Comparison of ENCODE assay signal across 2 fruit fly cellular contexts in the genomic region with DNA sequence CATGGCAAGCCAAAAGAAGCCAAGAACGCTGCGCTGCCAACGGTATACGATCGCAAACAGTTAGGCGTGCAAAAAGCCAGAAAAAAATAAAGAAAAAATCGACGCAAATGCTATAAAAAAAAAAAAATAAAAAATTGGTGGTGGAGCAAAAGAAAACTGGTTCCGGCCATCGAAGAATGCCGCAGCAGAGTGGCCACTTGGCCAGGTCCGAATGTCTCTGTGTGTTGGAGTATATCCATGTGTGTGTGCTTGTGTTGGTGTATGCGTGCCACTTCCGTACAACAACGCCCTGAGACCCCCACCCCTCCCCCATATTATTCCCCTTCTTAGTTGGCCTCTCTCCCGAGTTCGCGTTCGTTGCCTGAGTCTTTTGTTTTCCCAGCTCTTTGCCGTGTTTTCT.
A peak's percentile ranks its signal among the peaks of the same experiment; 100 is the strongest.
TF ChIP-seq lines count a peak whose summit lies in the region.

No protein-coding gene starts in this region.

TF ChIP-seq in whole organism, embryonic, 481 proteins besides CTCF, POLR2A, EP300 and RAD21 (continued from another document):
- TF ChIP-seq nom (GFP tag; optimal IDR thresholded peaks at IDR 0.05; lab: Kevin White, UChicago): peak; percentile 68
- TF ChIP-seq kni (GFP tag; optimal IDR thresholded peaks at IDR 0.05; lab: Kevin White, UChicago): peak; percentile 69
- no peak for TF ChIP-seq fu2 (GFP tag; optimal IDR thresholded peaks at IDR 0.05; lab: Kevin White, UChicago)
- TF ChIP-seq aop (GFP tag; IDR thresholded peaks at IDR 0.05; lab: Robert Waterston, UW): peak; percentile 50; the same call in 1 of the 2 replicates
- no peak for TF ChIP-seq CG13123 (GFP tag; optimal IDR thresholded peaks at IDR 0.05; lab: Kevin White, UChicago)
- TF ChIP-seq al (GFP tag; IDR thresholded peaks at IDR 0.05; lab: Robert Waterston, UW): no peak
- TF ChIP-seq zen (tag; optimal IDR thresholded peaks at IDR 0.05; lab: Kevin White, UChicago): no peak
- TF ChIP-seq CG32772 (GFP tag; IDR thresholded peaks at IDR 0.05; lab: Robert Waterston, UW): no peak
- TF ChIP-seq CG18764 (GFP tag; optimal IDR thresholded peaks at IDR 0.05; lab: Kevin White, UChicago): no peak
- TF ChIP-seq twi (tag; optimal IDR thresholded peaks at IDR 0.05; lab: Kevin White, UChicago): no peak
- no peak for TF ChIP-seq wdn (GFP tag; IDR thresholded peaks at IDR 0.05; lab: Robert Waterston, UW)
- TF ChIP-seq CG3407 (GFP tag; optimal IDR thresholded peaks at IDR 0.05; lab: Kevin White, UChicago): no peak
- no peak for TF ChIP-seq mirr (GFP tag; optimal IDR thresholded peaks at IDR 0.05; lab: Kevin White, UChicago)
- TF ChIP-seq sens (GFP tag; lab: Kevin White, UChicago): no peak
- TF ChIP-seq CG16815 (GFP tag; optimal IDR thresholded peaks at IDR 0.05; lab: Kevin White, UChicago): no peak
- no peak for TF ChIP-seq CG1792 (GFP tag; optimal IDR thresholded peaks at IDR 0.05; lab: Kevin White, UChicago)
- TF ChIP-seq Sry-δ (GFP tag; optimal IDR thresholded peaks at IDR 0.05; lab: Kevin White, UChicago): no peak
- no peak for TF ChIP-seq Sin3A (optimal IDR thresholded peaks at IDR 0.05; lab: Kevin White, UChicago)
- TF ChIP-seq CG12769 (tag; optimal IDR thresholded peaks at IDR 0.05; lab: Kevin White, UChicago): peak; percentile 35
- TF ChIP-seq CG4820 (GFP tag; optimal IDR thresholded peaks at IDR 0.05; lab: Kevin White, UChicago): no peak
- TF ChIP-seq cato (GFP tag; optimal IDR thresholded peaks at IDR 0.05; lab: Kevin White, UChicago; ENCODE audit: borderline replicate concordance): no peak

TF ChIP-seq in whole organism, prepupa, 60 proteins besides CTCF, POLR2A, EP300 and RAD21 (continued from another document):
- TF ChIP-seq fd59A (GFP tag; optimal IDR thresholded peaks at IDR 0.05; lab: Kevin White, UChicago) (no peak), ss (GFP tag; optimal IDR thresholded peaks at IDR 0.05; lab: Kevin White, UChicago) (peak; percentile 49 to 91), Met (GFP tag; optimal IDR thresholded peaks at IDR 0.05; lab: Kevin White, UChicago) (peak; percentile 0), net (GFP tag; optimal IDR thresholded peaks at IDR 0.05; lab: Kevin White, UChicago) (no peak), CG6854 (GFP tag; optimal IDR thresholded peaks at IDR 0.05; lab: Kevin White, UChicago) (peak; percentile 83), Eip75B (GFP tag; optimal IDR thresholded peaks at IDR 0.05; lab: Kevin White, UChicago) (no peak), OdsH (GFP tag; optimal IDR thresholded peaks at IDR 0.05; lab: Kevin White, UChicago) (no peak), CG10631 (GFP tag; optimal IDR thresholded peaks at IDR 0.05; lab: Kevin White, UChicago) (no peak), CG6792 (GFP tag; optimal IDR thresholded peaks at IDR 0.05; lab: Kevin White, UChicago) (no peak), Gug (GFP tag; IDR thresholded peaks at IDR 0.05; lab: Robert Waterston, UW) (no peak), vri (GFP tag; optimal IDR thresholded peaks at IDR 0.05; lab: Kevin White, UChicago) (no peak), CG6808 (GFP tag; optimal IDR thresholded peaks at IDR 0.05; lab: Kevin White, UChicago) (peak; percentile 62), CG8119 (GFP tag; IDR thresholded peaks at IDR 0.05; lab: Robert Waterston, UW) (peak; percentile 59), CG11902 (GFP tag; optimal IDR thresholded peaks at IDR 0.05; lab: Kevin White, UChicago) (no peak), CG9139 (GFP tag; optimal IDR thresholded peaks at IDR 0.05; lab: Kevin White, UChicago) (peak; percentile 62), CG7368 (GFP tag; optimal IDR thresholded peaks at IDR 0.05; lab: Kevin White, UChicago) (no peak), eg (GFP tag; IDR thresholded peaks at IDR 0.05; lab: Robert Waterston, UW) (peak; percentile 63; the same call in 2 of the 3 replicates), Lpt (GFP tag; optimal IDR thresholded peaks at IDR 0.05; lab: Kevin White, UChicago) (peak; percentile 2), achi (GFP tag; optimal IDR thresholded peaks at IDR 0.05; lab: Kevin White, UChicago) (peak; percentile 8), CG6276 (GFP tag; optimal IDR thresholded peaks at IDR 0.05; lab: Kevin White, UChicago) (peak; percentile 26)
